Worm (Caenorhabditis elegans): Measurements from ENCODE around the gene F09E5.16.

- TF ChIP-seq med-1 (GFP tag; optimal IDR thresholded peaks at IDR 0.05; ENCODE audit: insufficient read depth) (no peak), ztf-23 (GFP tag; IDR thresholded peaks at IDR 0.05) (no peak), ref-1 (GFP tag; conservative IDR thresholded peaks at IDR 0.05) (no peak), ztf-29 (GFP tag; IDR thresholded peaks at IDR 0.05) (no peak), cog-1 (tag; optimal IDR thresholded peaks at IDR 0.05) (no peak)
Observed at ce11 chrII:5398779-5399178, 33.2 kb upstream of the F09E5.16 start, which contains the start of gene fbxl-3.
